Worm (Caenorhabditis elegans) whole organism, L3 larva: ENCODE results near the gene spas-1.

ENCODE experiments used
- R02D3.7 ChIP-seq: fragments of 150-350 bp; optimal IDR thresholded peaks from 2 replicates; lab custom pipeline; 2014; ENCODE audit warnings: missing biosample characterization, missing genetic modification characterization
- ZK546.5 ChIP-seq: sonication (generic microtip); optimal IDR thresholded peaks from 2 replicates; lab custom pipeline; 2017; ENCODE audit warnings: missing biosample characterization, missing genetic modification characterization
- ama-1 ChIP-seq: fragments of 150-350 bp; optimal IDR thresholded peaks from 2 replicates; lab custom pipeline; 2018
- ceh-16 ChIP-seq: sonication (generic microtip); optimal IDR thresholded peaks from 2 replicates; lab custom pipeline; 2017; ENCODE audit warnings: missing biosample characterization, missing genetic modification characterization
- ceh-28 ChIP-seq: fragments of 150-350 bp; optimal IDR thresholded peaks from 2 replicates; lab custom pipeline; 2014; ENCODE audit warnings: missing biosample characterization, missing genetic modification reagents, missing genetic modification characterization
- ceh-82 ChIP-seq: fragments of 150-350 bp; optimal IDR thresholded peaks from 2 replicates; lab custom pipeline; 2014; ENCODE audit warnings: missing biosample characterization, missing genetic modification characterization
- egl-27 ChIP-seq: sonication (generic microtip); optimal IDR thresholded peaks from 4 replicates; lab custom pipeline; 2017; ENCODE audit warnings: missing biosample characterization, missing genetic modification reagents, missing genetic modification characterization
- egl-5 ChIP-seq: fragments of 150-350 bp; optimal IDR thresholded peaks from 2 replicates; lab custom pipeline; 2017; ENCODE audit warnings: missing biosample characterization, missing genetic modification reagents, missing genetic modification characterization, inconsistent platforms
- elt-1 ChIP-seq: fragments of 150-350 bp; optimal IDR thresholded peaks from 2 replicates; lab custom pipeline; 2014; ENCODE audit warnings: missing biosample characterization, missing genetic modification characterization
- elt-3 ChIP-seq, 3 experiments: fragments of 150-350 bp in 1 of 3; sonication (generic microtip) in 2 of 3; optimal IDR thresholded peaks; 2 replicates in 2 of 3; 4 replicates in 1 of 3; lab custom pipeline; 2014 to 2017; ENCODE audit warnings: missing biosample characterization in 3 of 3, missing genetic modification characterization in 3 of 3
- eor-1 ChIP-seq, 2 experiments: fragments of 150-350 bp; optimal IDR thresholded peaks; 2 replicates each; lab custom pipeline; 2014 to 2018; ENCODE audit warnings: missing biosample characterization in 2 of 2, missing genetic modification characterization in 2 of 2
- fkh-2 ChIP-seq: fragments of 150-350 bp; optimal IDR thresholded peaks from 2 replicates; lab custom pipeline; 2014; ENCODE audit warnings: missing biosample characterization, missing genetic modification reagents, missing genetic modification characterization
- fos-1 ChIP-seq: fragments of 150-350 bp; optimal IDR thresholded peaks from 2 replicates; lab custom pipeline; 2014; ENCODE audit warnings: missing biosample characterization, missing genetic modification characterization
- hmg-11 ChIP-seq: sonication (generic microtip); optimal IDR thresholded peaks from 2 replicates; lab custom pipeline; 2016; ENCODE audit warnings: missing genetic modification characterization, missing compliant biosample characterization
- lin-15B ChIP-seq: fragments of 150-350 bp; optimal IDR thresholded peaks from 2 replicates; lab custom pipeline; 2014; ENCODE audit warnings: missing biosample characterization, missing genetic modification characterization
- lin-39 ChIP-seq: fragments of 150-350 bp; optimal IDR thresholded peaks from 2 replicates; lab custom pipeline; 2018; ENCODE audit warnings: missing biosample characterization, missing genetic modification reagents, missing genetic modification characterization
- mdl-1 ChIP-seq: fragments of 150-350 bp; optimal IDR thresholded peaks from 2 replicates; lab custom pipeline; 2014; ENCODE audit warnings: missing biosample characterization, missing genetic modification characterization
- mml-1 ChIP-seq: fragments of 150-350 bp; sonication (generic microtip); optimal IDR thresholded peaks from 3 replicates; lab custom pipeline; 2014; ENCODE audit warnings: missing biosample characterization, missing genetic modification characterization
- nfya-1 ChIP-seq: sonication (generic microtip); optimal IDR thresholded peaks from 2 replicates; lab custom pipeline; 2017; ENCODE audit warnings: missing genetic modification characterization, mild to moderate bottlenecking, missing compliant biosample characterization, antibody characterized with exemption, moderate library complexity; ENCODE audit not compliant: insufficient read depth
- nhr-23 ChIP-seq: fragments of 150-350 bp; optimal IDR thresholded peaks from 2 replicates; lab custom pipeline; 2014; ENCODE audit warnings: missing biosample characterization, missing genetic modification reagents, missing genetic modification characterization
- nhr-25 ChIP-seq: sonication (generic microtip); optimal IDR thresholded peaks from 2 replicates; lab custom pipeline; 2017; ENCODE audit warnings: missing biosample characterization, missing genetic modification characterization
- nhr-28 ChIP-seq: fragments of 150-350 bp; optimal IDR thresholded peaks from 2 replicates; lab custom pipeline; 2014; ENCODE audit warnings: missing biosample characterization, missing genetic modification characterization
- nhr-43 ChIP-seq: sonication (generic microtip); optimal IDR thresholded peaks from 2 replicates; lab custom pipeline; 2016; ENCODE audit warnings: mild to moderate bottlenecking, missing genetic modification characterization, missing compliant biosample characterization; ENCODE audit not compliant: poor library complexity, severe bottlenecking
- nhr-67 ChIP-seq: fragments of 150-350 bp; optimal IDR thresholded peaks from 2 replicates; lab custom pipeline; 2014; ENCODE audit warnings: missing biosample characterization, missing genetic modification characterization
- nhr-76 ChIP-seq: fragments of 150-350 bp; sonication (generic microtip); optimal IDR thresholded peaks from 5 replicates; lab custom pipeline; 2014; ENCODE audit warnings: missing biosample characterization, missing genetic modification characterization
- nhr-77 ChIP-seq: fragments of 150-350 bp; optimal IDR thresholded peaks from 2 replicates; lab custom pipeline; 2014; ENCODE audit warnings: missing biosample characterization, missing genetic modification characterization
- pqm-1 ChIP-seq: fragments of 150-350 bp; optimal IDR thresholded peaks from 2 replicates; lab custom pipeline; 2017; ENCODE audit warnings: missing biosample characterization, missing genetic modification characterization, inconsistent platforms
- sea-2 ChIP-seq: fragments of 150-350 bp; sonication (generic microtip); optimal IDR thresholded peaks from 4 replicates; lab custom pipeline; 2014; ENCODE audit warnings: missing biosample characterization, missing genetic modification reagents, missing genetic modification characterization
- snpc-4 ChIP-seq: fragments of 150-350 bp; optimal IDR thresholded peaks from 2 replicates; lab custom pipeline; 2014; ENCODE audit warnings: missing biosample characterization, missing genetic modification characterization
- tbx-2 ChIP-seq: sonication (generic microtip); optimal IDR thresholded peaks from 2 replicates; lab custom pipeline; 2016; ENCODE audit warnings: mild to moderate bottlenecking, missing genetic modification characterization, missing compliant biosample characterization
- unc-62 ChIP-seq: fragments of 150-350 bp; sonication (generic microtip); optimal IDR thresholded peaks from 4 replicates; lab custom pipeline; 2014; ENCODE audit warnings: missing biosample characterization, missing genetic modification reagents, missing genetic modification characterization
- ztf-11 ChIP-seq: fragments of 150-350 bp; optimal IDR thresholded peaks from 2 replicates; lab custom pipeline; 2014; ENCODE audit warnings: missing biosample characterization, missing genetic modification characterization
- ztf-4 ChIP-seq: fragments of 150-350 bp; optimal IDR thresholded peaks from 2 replicates; lab custom pipeline; 2014; ENCODE audit warnings: missing biosample characterization, missing genetic modification characterization

The spas-1 gene

ce11 chrV:9163897-9164296 is 11.7 kb upstream of the spas-1 start (continued):
- TF ChIP-seq ztf-4 (tag; lab: Kevin White, UChicago), result peak; percentile 9
- no peak for TF ChIP-seq unc-62 (GFP tag; lab: Kevin White, UChicago)
- TF ChIP-seq nhr-28 (tag; lab: Kevin White, UChicago), result no peak
- TF ChIP-seq ama-1 (lab: Kevin White, UChicago), result peak; percentile 89
- no peak for TF ChIP-seq nhr-76 (tag; lab: Kevin White, UChicago)
- TF ChIP-seq elt-3 (tag; optimal IDR thresholded peaks at IDR 0.05; lab: Kevin White, UChicago), result no peak
- no peak for TF ChIP-seq ZK546.5 (tag; lab: Kevin White, UChicago)
- TF ChIP-seq lin-39 (tag; lab: Kevin White, UChicago), result no peak
- TF ChIP-seq nhr-77 (tag; lab: Kevin White, UChicago), result no peak
- peak; percentile 1 for TF ChIP-seq R02D3.7 (tag; lab: Kevin White, UChicago)
- no peak for TF ChIP-seq lin-15B (tag; lab: Kevin White, UChicago)
- TF ChIP-seq nhr-23 (tag; lab: Kevin White, UChicago), result no peak
- no peak for TF ChIP-seq snpc-4 (tag; lab: Kevin White, UChicago)
- no peak for TF ChIP-seq hmg-11 (tag; lab: Kevin White, UChicago)
- no peak for TF ChIP-seq ceh-16 (tag; lab: Kevin White, UChicago)
- no peak for TF ChIP-seq nhr-67
- TF ChIP-seq eor-1 (tag; optimal IDR thresholded peaks at IDR 0.05; lab: Kevin White, UChicago), result no peak
- TF ChIP-seq pqm-1 (tag; lab: Kevin White, UChicago), result no peak

ce11 chrV:9165073-9165699 is 10.4 kb upstream of the spas-1 start, which contains the start of gene col-10:
Gene col-10, minus strand, starts transcription at chrV:9165307.
- TF ChIP-seq lin-39 (tag; lab: Kevin White, UChicago), result no peak
- TF ChIP-seq nhr-25 (tag; lab: Kevin White, UChicago), result peak; percentile 86
- TF ChIP-seq ama-1 (lab: Kevin White, UChicago), result peak; percentile 85
- peak; percentile 65 for TF ChIP-seq nhr-43 (tag; lab: Kevin White, UChicago)
- peak; percentile 15 for TF ChIP-seq egl-27
- peak; percentile 56 for TF ChIP-seq elt-1 (tag; lab: Kevin White, UChicago)

DNA sequence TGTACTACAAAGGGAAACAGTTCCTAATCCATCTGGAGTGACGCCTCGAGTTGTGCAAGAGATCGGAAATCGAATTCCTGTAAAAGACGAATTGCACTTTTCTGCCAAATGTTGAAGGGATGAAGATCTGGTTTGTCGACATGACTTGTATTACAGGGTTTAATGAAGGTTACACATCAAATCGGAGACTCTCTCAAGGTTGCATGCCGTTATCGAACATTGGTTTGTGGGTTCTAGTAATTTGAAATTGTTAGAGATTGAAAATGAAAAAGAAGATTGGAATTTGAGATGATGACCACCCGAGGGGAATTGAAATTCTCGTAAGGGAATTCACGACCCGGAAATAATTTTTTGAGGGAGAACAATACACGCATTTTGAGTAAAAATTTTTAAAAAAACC is 9.3 kb upstream of the spas-1 start:
- no peak for TF ChIP-seq ceh-28 (tag; lab: Kevin White, UChicago)
- no peak for TF ChIP-seq mml-1
- TF ChIP-seq nhr-43 (tag; lab: Kevin White, UChicago), result no peak
- TF ChIP-seq fkh-2 (tag; lab: Kevin White, UChicago), result no peak
- TF ChIP-seq nhr-25 (tag; lab: Kevin White, UChicago), result peak; percentile 76
- no peak for TF ChIP-seq egl-5 (tag; lab: Kevin White, UChicago)
- no peak for TF ChIP-seq nhr-76 (tag; lab: Kevin White, UChicago)
- TF ChIP-seq sea-2 (GFP tag; lab: Kevin White, UChicago), result no peak
- no peak for TF ChIP-seq ceh-82
- TF ChIP-seq lin-15B (tag; lab: Kevin White, UChicago), result no peak
- TF ChIP-seq mdl-1, result no peak
- TF ChIP-seq pqm-1 (tag; lab: Kevin White, UChicago), result no peak
- TF ChIP-seq elt-1 (tag; lab: Kevin White, UChicago), result peak; percentile 73
- TF ChIP-seq snpc-4 (tag; lab: Kevin White, UChicago), result no peak
- no peak for TF ChIP-seq tbx-2
- no peak for TF ChIP-seq hmg-11 (tag; lab: Kevin White, UChicago)
- TF ChIP-seq nhr-23 (tag; lab: Kevin White, UChicago), result peak; percentile 23
- no peak for TF ChIP-seq egl-27
- TF ChIP-seq ztf-4 (tag; lab: Kevin White, UChicago), result no peak
- no peak for TF ChIP-seq ztf-11 (tag; lab: Kevin White, UChicago)

ce11 chrV:9168089-9168488 is 7.5 kb upstream of the spas-1 start, which contains the start of gene B0222.11:
Gene B0222.11, minus strand, starts transcription at chrV:9168189.
- TF ChIP-seq lin-15B (tag; lab: Kevin White, UChicago), result no peak
- no peak for TF ChIP-seq nfya-1
- no peak for TF ChIP-seq unc-62 (GFP tag; lab: Kevin White, UChicago)
- no peak for TF ChIP-seq mml-1
- no peak for TF ChIP-seq sea-2 (GFP tag; lab: Kevin White, UChicago)
- TF ChIP-seq pqm-1 (tag; lab: Kevin White, UChicago), result no peak
- TF ChIP-seq fkh-2 (tag; lab: Kevin White, UChicago), result no peak
- no peak for TF ChIP-seq ceh-82
- no peak for TF ChIP-seq nhr-77 (tag; lab: Kevin White, UChicago)
- no peak for TF ChIP-seq ceh-16 (tag; lab: Kevin White, UChicago)
- no peak for TF ChIP-seq fos-1 (tag; lab: Kevin White, UChicago)
- TF ChIP-seq nhr-25 (tag; lab: Kevin White, UChicago), result no peak
- TF ChIP-seq, all 47 proteins: peak for 0
